Worm (Caenorhabditis elegans): Measurements from ENCODE around the gene fbxa-151.

DNA sequence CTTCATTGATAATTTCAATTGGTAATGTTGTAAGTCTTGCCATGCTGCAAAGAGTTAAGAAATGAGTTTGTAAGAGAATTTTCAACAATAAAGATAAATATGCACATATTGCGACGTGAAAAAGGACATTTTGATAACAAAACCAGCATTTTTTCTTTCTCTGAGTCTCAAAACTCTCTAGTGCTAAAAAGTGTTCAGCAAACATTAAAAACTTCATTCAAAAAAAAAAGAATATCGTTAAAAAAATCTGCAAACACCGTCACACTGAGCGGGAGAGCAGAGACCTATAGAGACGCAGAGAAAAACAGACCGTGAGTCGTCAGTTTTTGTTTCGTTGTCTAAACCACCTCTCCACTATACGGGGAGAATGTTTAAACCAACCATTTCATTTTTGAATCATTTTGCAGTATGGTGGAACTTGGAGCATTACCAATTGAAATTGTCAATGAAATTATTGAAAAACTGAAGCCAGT, 17.6 kb downstream of the fbxa-151 start, which contains the start of the genes fbxa-76 and fbxa-77:
- no peak for TF ChIP-seq ama-1 (optimal IDR thresholded peaks at IDR 0.05)
- TF ChIP-seq hnd-1 (tag; optimal IDR thresholded peaks at IDR 0.05), result no peak
- TF ChIP-seq sea-1 (GFP tag; conservative IDR thresholded peaks at IDR 0.05), result no peak
- TF ChIP-seq F13C5.2 (tag; optimal IDR thresholded peaks at IDR 0.05), result no peak
